Fruit fly (Drosophila melanogaster) whole organism, embryonic: ENCODE measurements around the gene CG10418.

ENCODE experiments used
- Asciz ChIP-seq: fragments of 200-800 bp; sonication (Bioruptor generic); optimal IDR thresholded peaks from 2 replicates; lab custom pipeline; 2017; ENCODE audit warnings: missing biosample characterization, mild to moderate bottlenecking, missing genetic modification characterization, missing genetic modification reagents
- CG10959 ChIP-seq: fragments of 200-800 bp; sonication (Bioruptor generic); IDR thresholded peaks from 2 replicates; pipeline ENCODE4 v1.3.6; 2022; ENCODE audit warnings: missing biosample characterization, missing genetic modification characterization
- CG11456 ChIP-seq: fragments of 200-800 bp; sonication (Bioruptor generic); IDR thresholded peaks from 3 replicates; pipeline ENCODE4 v1.3.6; 2022; ENCODE audit warnings: missing biosample characterization, missing genetic modification characterization
- CG11560 ChIP-seq: fragments of 200-800 bp; sonication (Bioruptor generic); IDR thresholded peaks from 3 replicates; pipeline ENCODE4 v1.3.6; 2022; ENCODE audit warnings: missing biosample characterization, missing genetic modification characterization
- CG11695 ChIP-seq: fragments of 200-800 bp; sonication (Bioruptor generic); IDR thresholded peaks from 3 replicates; pipeline ENCODE4 v1.3.6; 2022; ENCODE audit warnings: missing biosample characterization, missing genetic modification characterization
- CG12769 ChIP-seq: fragments of 200-800 bp; sonication (Bioruptor generic); optimal IDR thresholded peaks from 2 replicates; lab custom pipeline; 2019; ENCODE audit warnings: missing biosample characterization, mild to moderate bottlenecking, missing genetic modification characterization, moderate library complexity
- CG1603 ChIP-seq: fragments of 200-800 bp; sonication (Bioruptor generic); optimal IDR thresholded peaks from 2 replicates; lab custom pipeline; 2019; ENCODE audit warnings: missing biosample characterization, mild to moderate bottlenecking, missing genetic modification characterization, moderate library complexity
- CG1647 ChIP-seq: fragments of 200-800 bp; sonication (Bioruptor generic); optimal IDR thresholded peaks from 3 replicates; lab custom pipeline; 2016; ENCODE audit warnings: missing biosample characterization, missing genetic modification characterization
- CG2678 ChIP-seq: fragments of 200-800 bp; sonication (Bioruptor generic); optimal IDR thresholded peaks from 3 replicates; lab custom pipeline; 2019; ENCODE audit warnings: missing biosample characterization, mild to moderate bottlenecking, missing genetic modification characterization, moderate library complexity
- CG31388 ChIP-seq: fragments of 200-800 bp; sonication (Bioruptor generic); optimal IDR thresholded peaks from 2 replicates; lab custom pipeline; 2016; ENCODE audit warnings: missing biosample characterization, missing genetic modification characterization
- CG3281 ChIP-seq: fragments of 200-800 bp; sonication (Bioruptor generic); optimal IDR thresholded peaks from 3 replicates; lab custom pipeline; 2017; ENCODE audit warnings: missing biosample characterization, mild to moderate bottlenecking, missing genetic modification characterization
- CG4617 ChIP-seq: fragments of 200-800 bp; sonication (Bioruptor generic); optimal IDR thresholded peaks from 3 replicates; lab custom pipeline; 2016; ENCODE audit warnings: missing biosample characterization, missing genetic modification characterization, borderline replicate concordance
- CG5180 ChIP-seq: fragments of 200-800 bp; sonication (Bioruptor generic); optimal IDR thresholded peaks from 3 replicates; lab custom pipeline; 2017; ENCODE audit warnings: missing biosample characterization, missing genetic modification characterization, mild to moderate bottlenecking, moderate library complexity, missing genetic modification reagents
- CG6791 ChIP-seq: fragments of 200-800 bp; sonication (Bioruptor generic); IDR thresholded peaks from 3 replicates; pipeline ENCODE4 v1.3.6; 2022; ENCODE audit warnings: missing biosample characterization, missing genetic modification characterization; ENCODE audit not compliant: partially characterized antibody
- CG8765 ChIP-seq: fragments of 200-800 bp; sonication (Bioruptor generic); IDR thresholded peaks from 2 replicates; pipeline ENCODE4 v1.3.6; 2022; ENCODE audit warnings: missing biosample characterization, missing genetic modification characterization
- CG8944 ChIP-seq: fragments of 200-800 bp; sonication (Bioruptor generic); optimal IDR thresholded peaks from 3 replicates; lab custom pipeline; 2016; ENCODE audit warnings: missing biosample characterization, missing genetic modification characterization
- CG9876 ChIP-seq: fragments of 200-800 bp; sonication (Bioruptor generic); optimal IDR thresholded peaks from 2 replicates; lab custom pipeline; 2016; ENCODE audit warnings: missing biosample characterization, missing genetic modification characterization
- CTCF ChIP-seq: fragments of 200-800 bp; sonication (Bioruptor generic); optimal IDR thresholded peaks from 2 replicates; lab custom pipeline; 2017; ENCODE audit warnings: missing biosample characterization, mild to moderate bottlenecking, missing genetic modification characterization, moderate library complexity
- Camta ChIP-seq: fragments of 200-800 bp; sonication (Bioruptor generic); optimal IDR thresholded peaks from 2 replicates; lab custom pipeline; 2016; ENCODE audit warnings: missing biosample characterization, missing genetic modification characterization
- Dip2 ChIP-seq: fragments of 200-800 bp; sonication (Bioruptor generic); IDR thresholded peaks from 2 replicates; pipeline ENCODE4 v1.3.6; 2022; ENCODE audit warnings: missing biosample characterization, missing genetic modification characterization
- Dp ChIP-seq: fragments of 200-800 bp; sonication (Bioruptor generic); optimal IDR thresholded peaks from 2 replicates; lab custom pipeline; 2018; ENCODE audit warnings: missing biosample characterization, mild to moderate bottlenecking, missing genetic modification characterization, moderate library complexity
- Drgx ChIP-seq: fragments of 200-800 bp; sonication (Bioruptor generic); IDR thresholded peaks from 2 replicates; pipeline ENCODE4 v1.3.6; 2022; ENCODE audit warnings: missing biosample characterization, missing genetic modification characterization
- Ets97D ChIP-seq: fragments of 200-800 bp; sonication (Bioruptor generic); optimal IDR thresholded peaks from 3 replicates; lab custom pipeline; 2016; ENCODE audit warnings: missing biosample characterization, missing genetic modification characterization
- HmgD ChIP-seq: fragments of 200-800 bp; sonication (Bioruptor generic); optimal IDR thresholded peaks from 3 replicates; lab custom pipeline; 2016; ENCODE audit warnings: missing biosample characterization, missing genetic modification characterization
- NK7.1 ChIP-seq: fragments of 200-800 bp; sonication (Bioruptor generic); optimal IDR thresholded peaks from 3 replicates; lab custom pipeline; 2016; ENCODE audit warnings: missing biosample characterization, missing genetic modification characterization
- Spps ChIP-seq: fragments of 200-800 bp; sonication (Bioruptor generic); optimal IDR thresholded peaks from 2 replicates; lab custom pipeline; 2018; ENCODE audit warnings: missing biosample characterization, mild to moderate bottlenecking, missing genetic modification characterization
- Trl ChIP-seq, 3 experiments: fragments of >200 bp in 2 of 3; fragments of 200-800 bp in 1 of 3; sonication (Bioruptor generic) in 1 of 3; optimal IDR thresholded peaks; 2 replicates in 1 of 3; 3 replicates in 2 of 3; lab custom pipeline; 2016 to 2017; ENCODE audit warnings: missing biosample characterization in 1 of 3, missing genetic modification characterization in 1 of 3
- Xrp1 ChIP-seq: fragments of 200-800 bp; sonication (Bioruptor generic); IDR thresholded peaks from 2 replicates; pipeline ENCODE4 v1.3.6; 2022; ENCODE audit warnings: missing biosample characterization, missing genetic modification characterization
- al ChIP-seq: fragments of 200-800 bp; sonication (Bioruptor generic); IDR thresholded peaks from 2 replicates; pipeline ENCODE4 v1.3.6; 2022; ENCODE audit warnings: missing biosample characterization, missing genetic modification characterization
- ato ChIP-seq: fragments of 200-800 bp; sonication (Bioruptor generic); IDR thresholded peaks from 2 replicates; pipeline ENCODE4 v1.3.6; 2022; ENCODE audit warnings: missing biosample characterization, missing genetic modification characterization; ENCODE audit not compliant: partially characterized antibody
- bbx ChIP-seq: fragments of 200-800 bp; sonication (Bioruptor generic); IDR thresholded peaks from 2 replicates; pipeline ENCODE4 v1.3.6; 2022; ENCODE audit warnings: missing biosample characterization, missing genetic modification characterization; ENCODE audit not compliant: partially characterized antibody
- bcd ChIP-seq: fragments of 200-800 bp; sonication (Bioruptor generic); optimal IDR thresholded peaks from 2 replicates; lab custom pipeline; 2017; ENCODE audit warnings: missing biosample characterization, mild to moderate bottlenecking, missing genetic modification characterization
- chif ChIP-seq, 2 experiments: fragments of 200-800 bp; sonication (Bioruptor generic); optimal IDR thresholded peaks; 3 replicates each; lab custom pipeline; 2016; ENCODE audit warnings: missing biosample characterization in 2 of 2, missing genetic modification characterization in 2 of 2
- crol ChIP-seq: fragments of 200-800 bp; sonication (Bioruptor generic); IDR thresholded peaks from 2 replicates; pipeline ENCODE4 v1.3.6; 2022; ENCODE audit warnings: missing biosample characterization, missing genetic modification characterization
- cwo ChIP-seq: fragments of 200-800 bp; sonication (Bioruptor generic); optimal IDR thresholded peaks from 3 replicates; lab custom pipeline; 2017; ENCODE audit warnings: missing biosample characterization, missing genetic modification characterization, mild to moderate bottlenecking, moderate library complexity, missing genetic modification reagents
- da ChIP-seq: fragments of 200-800 bp; sonication (Bioruptor generic); optimal IDR thresholded peaks from 2 replicates; lab custom pipeline; 2016; ENCODE audit warnings: missing biosample characterization, missing genetic modification characterization
- dati ChIP-seq: fragments of 200-800 bp; sonication (Bioruptor generic); IDR thresholded peaks from 2 replicates; pipeline ENCODE4 v1.3.6; 2022; ENCODE audit warnings: missing biosample characterization, missing genetic modification characterization
- fu2 ChIP-seq: fragments of 200-800 bp; sonication (Bioruptor generic); optimal IDR thresholded peaks from 2 replicates; lab custom pipeline; 2016; ENCODE audit warnings: missing biosample characterization, missing genetic modification characterization
- gcm ChIP-seq: fragments of 200-800 bp; sonication (Bioruptor generic); optimal IDR thresholded peaks from 2 replicates; lab custom pipeline; 2019; ENCODE audit warnings: missing biosample characterization, mild to moderate bottlenecking, missing genetic modification characterization, moderate library complexity
- grau ChIP-seq: fragments of 200-800 bp; optimal IDR thresholded peaks from 3 replicates; lab custom pipeline; 2019; ENCODE audit warnings: missing biosample characterization, mild to moderate bottlenecking, missing genetic modification characterization, moderate library complexity
- mirr ChIP-seq: fragments of 200-800 bp; sonication (Bioruptor generic); optimal IDR thresholded peaks from 3 replicates; lab custom pipeline; 2018; ENCODE audit warnings: missing biosample characterization, mild to moderate bottlenecking, missing genetic modification characterization
- mld ChIP-seq: fragments of 200-800 bp; sonication (Bioruptor generic); IDR thresholded peaks from 3 replicates; pipeline ENCODE4 v1.3.6; 2022; ENCODE audit warnings: missing biosample characterization, missing genetic modification characterization; ENCODE audit not compliant: partially characterized antibody
- nerfin-1 ChIP-seq: fragments of 200-800 bp; sonication (Bioruptor generic); optimal IDR thresholded peaks from 3 replicates; lab custom pipeline; 2019; ENCODE audit warnings: missing biosample characterization, mild to moderate bottlenecking, missing genetic modification characterization, moderate library complexity
- pan ChIP-seq, 4 experiments: fragments of >200 bp in 3 of 4; fragments of 200-800 bp in 1 of 4; sonication (Bioruptor generic) in 1 of 4; optimal IDR thresholded peaks in 3 of 4; IDR thresholded peaks in 1 of 4; 2 replicates each; pipeline versions ENCODE4 v1.3.6 to Lab custom; 2017 to 2022; ENCODE audit warnings: missing biosample characterization in 2 of 4, missing genetic modification characterization in 2 of 4, mixed read lengths in 1 of 4
- pfk ChIP-seq: fragments of 200-800 bp; sonication (Bioruptor generic); optimal IDR thresholded peaks from 2 replicates; lab custom pipeline; 2018; ENCODE audit warnings: missing biosample characterization, mild to moderate bottlenecking, missing genetic modification characterization, moderate library complexity
- seq ChIP-seq: fragments of 200-800 bp; sonication (Bioruptor generic); IDR thresholded peaks from 2 replicates; pipeline ENCODE4 v1.3.6; 2022; ENCODE audit warnings: missing biosample characterization, missing genetic modification characterization
- sisA ChIP-seq: fragments of 200-800 bp; sonication (Bioruptor generic); IDR thresholded peaks from 2 replicates; pipeline ENCODE4 v1.3.6; 2022; ENCODE audit warnings: missing biosample characterization, missing genetic modification characterization
- ssp ChIP-seq: fragments of 200-800 bp; sonication (Bioruptor generic); IDR thresholded peaks from 2 replicates; pipeline ENCODE4 v1.3.6; 2022; ENCODE audit warnings: missing biosample characterization, missing genetic modification characterization
- z ChIP-seq: fragments of 200-800 bp; sonication (Bioruptor generic); IDR thresholded peaks from 3 replicates; pipeline ENCODE4 v1.3.6; 2022; ENCODE audit warnings: missing biosample characterization, missing genetic modification characterization
- zen2 ChIP-seq: fragments of 200-800 bp; sonication (Bioruptor generic); IDR thresholded peaks from 3 replicates; pipeline ENCODE4 v1.3.6; 2022; ENCODE audit warnings: missing biosample characterization, missing genetic modification characterization; ENCODE audit not compliant: partially characterized antibody

Gene CG10418

dm6 chr3L:12336339-12336738 is at the start of gene CG10418 (continued):
- TF ChIP-seq CG31388 (GFP tag; lab: Kevin White, UChicago) (no peak), da (GFP tag; lab: Kevin White, UChicago) (no peak), HmgD (GFP tag; lab: Kevin White, UChicago) (peak; percentile 32), Camta (GFP tag; lab: Kevin White, UChicago) (no peak), Spps (tag; lab: Kevin White, UChicago) (no peak), CG11560 (tag; lab: Robert Waterston, UW) (peak; percentile 25; the same call in 1 of the 3 replicates), Dip2 (no peak), Ets97D (GFP tag; lab: Kevin White, UChicago) (peak; percentile 69), gcm (no peak), ato (GFP tag; lab: Robert Waterston, UW) (0 out of 2 replicates have a peak, but pooled peaks have one; percentile 38), CG1603 (tag; lab: Kevin White, UChicago) (peak; percentile 55), CG8944 (no peak)
- TF ChIP-seq, all 482 proteins: peak for 176

dm6 chr3L:12287370-12287769 is 49.1 kb upstream of the CG10418 start:
- TF ChIP-seq CG4617 (GFP tag; lab: Kevin White, UChicago): no peak
- TF ChIP-seq Xrp1 (GFP tag; lab: Robert Waterston, UW): peak; percentile 28; the same call in 1 of the 2 replicates
- no peak for TF ChIP-seq crol (GFP tag; lab: Robert Waterston, UW)
- no peak for TF ChIP-seq grau (tag; lab: Kevin White, UChicago)
- no peak for TF ChIP-seq CG3281 (GFP tag; lab: Kevin White, UChicago)
- TF ChIP-seq mld (GFP tag; lab: Robert Waterston, UW): no peak
- TF ChIP-seq CG1647 (GFP tag; lab: Kevin White, UChicago): no peak
- TF ChIP-seq seq (GFP tag; lab: Robert Waterston, UW): no peak
- no peak for TF ChIP-seq fu2 (GFP tag; lab: Kevin White, UChicago)
- no peak for TF ChIP-seq al (GFP tag; lab: Robert Waterston, UW)
- no peak for TF ChIP-seq pan (optimal IDR thresholded peaks at IDR 0.05; lab: Kevin White, UChicago)
- peak in 1 of 2 experiments; percentile 31 for TF ChIP-seq pan (GFP tag; optimal IDR thresholded peaks at IDR 0.05 in 1 of 2, IDR thresholded peaks at IDR 0.05 in 1 of 2)
- no peak for TF ChIP-seq bcd (GFP tag; lab: Kevin White, UChicago)
- no peak for TF ChIP-seq mirr (GFP tag; lab: Kevin White, UChicago)
- no peak for TF ChIP-seq Drgx
- TF ChIP-seq zen2 (GFP tag; lab: Robert Waterston, UW): no peak
- no peak for TF ChIP-seq CG11695 (GFP tag; lab: Robert Waterston, UW)
- 0 out of 2 replicates have a peak, but pooled peaks have one; percentile 27 for TF ChIP-seq CG10959 (GFP tag; lab: Robert Waterston, UW)
- no peak for TF ChIP-seq z (GFP tag; lab: Robert Waterston, UW)
- no peak for TF ChIP-seq Trl (optimal IDR thresholded peaks at IDR 0.05; lab: Kevin White, UChicago)
- TF ChIP-seq Trl (GFP tag; optimal IDR thresholded peaks at IDR 0.05; lab: Kevin White, UChicago): no peak
- TF ChIP-seq CTCF (GFP tag; lab: Kevin White, UChicago): no peak
- no peak for TF ChIP-seq pfk (GFP tag; lab: Kevin White, UChicago)
- TF ChIP-seq CG5180 (GFP tag; lab: Kevin White, UChicago): no peak
- TF ChIP-seq nerfin-1 (tag; lab: Kevin White, UChicago): no peak
- no peak for TF ChIP-seq cwo (GFP tag; lab: Kevin White, UChicago)
- no peak for TF ChIP-seq Asciz
- TF ChIP-seq chif (GFP tag; optimal IDR thresholded peaks at IDR 0.05; lab: Kevin White, UChicago): no peak
- no peak for TF ChIP-seq CG2678 (tag; lab: Kevin White, UChicago)
- TF ChIP-seq sisA (GFP tag; lab: Robert Waterston, UW): 0 out of 2 replicates have a peak, but pooled peaks have one; percentile 11
- TF ChIP-seq Dp: no peak
- TF ChIP-seq CG12769: no peak
- TF ChIP-seq NK7.1 (GFP tag; lab: Kevin White, UChicago): no peak
- TF ChIP-seq bbx: no peak
- no peak for TF ChIP-seq dati (GFP tag; lab: Robert Waterston, UW)
- TF ChIP-seq CG9876 (GFP tag; lab: Kevin White, UChicago): no peak
- 0 out of 2 replicates have a peak, but pooled peaks have one; percentile 11 for TF ChIP-seq CG8765 (GFP tag; lab: Robert Waterston, UW)
- no peak for TF ChIP-seq CG11456 (GFP tag; lab: Robert Waterston, UW)
- no peak for TF ChIP-seq ssp
- no peak for TF ChIP-seq CG6791 (GFP tag; lab: Robert Waterston, UW)
